Worm (Caenorhabditis elegans) whole organism, young adult: ENCODE results near the gene F33C8.2.
A peak's percentile ranks its signal among the peaks of the same experiment; 100 is the strongest.

ENCODE experiments used
- B0019.2 ChIP-seq: fragments of 200-800 bp; sonication (Bioruptor generic); conservative IDR thresholded peaks from 2 replicates; pipeline ENCODE4 v1.3.6; 2022; ENCODE audit warnings: missing genetic modification reagents, missing genetic modification characterization, missing compliant biosample characterization
- B0336.3 ChIP-seq: fragments of 200-800 bp; sonication (Bioruptor generic); IDR thresholded peaks from 2 replicates; pipeline ENCODE4 v1.3.6; 2022; ENCODE audit warnings: missing genetic modification characterization, missing compliant biosample characterization
- F52B5.7 ChIP-seq: sonication (generic microtip); optimal IDR thresholded peaks from 2 replicates; lab custom pipeline; 2016; ENCODE audit warnings: mild to moderate bottlenecking, missing genetic modification characterization, missing compliant biosample characterization
- K11D2.4 ChIP-seq: fragments of 200-800 bp; sonication (Bioruptor generic); IDR thresholded peaks from 2 replicates; pipeline ENCODE4 v1.3.6; 2022; ENCODE audit warnings: missing genetic modification reagents, missing genetic modification characterization, missing compliant biosample characterization
- Y67H2A.10 ChIP-seq: fragments of 200-800 bp; sonication (Bioruptor generic); conservative IDR thresholded peaks from 2 replicates; pipeline ENCODE4 v1.3.6; 2022; ENCODE audit warnings: missing genetic modification reagents, missing genetic modification characterization, missing compliant biosample characterization
- ama-1 ChIP-seq, 3 experiments: fragments of 150-350 bp in 1 of 3; sonication (generic microtip) in 2 of 3; optimal IDR thresholded peaks; 2 replicates each; lab custom pipeline; 2014 to 2018; ENCODE audit warnings: missing biosample characterization in 2 of 3, missing genetic modification characterization in 2 of 3, missing genetic modification reagents in 2 of 3
- aptf-2 ChIP-seq: fragments of 200-800 bp; sonication (Bioruptor generic); conservative IDR thresholded peaks from 2 replicates; pipeline ENCODE4 v1.3.6; 2022; ENCODE audit warnings: missing genetic modification reagents, missing genetic modification characterization, missing compliant biosample characterization
- ceh-58 ChIP-seq: fragments of 200-800 bp; sonication (Bioruptor generic); IDR thresholded peaks from 2 replicates; pipeline ENCODE4 v1.3.6; 2022; ENCODE audit warnings: missing genetic modification characterization, missing compliant biosample characterization
- ceh-79 ChIP-seq: sonication (generic microtip); optimal IDR thresholded peaks from 2 replicates; lab custom pipeline; 2017; ENCODE audit warnings: mild to moderate bottlenecking, missing genetic modification characterization, missing compliant biosample characterization
- chd-7 ChIP-seq: sonication (generic microtip); optimal IDR thresholded peaks from 2 replicates; lab custom pipeline; 2016; ENCODE audit warnings: mild to moderate bottlenecking, missing genetic modification characterization, moderate library complexity, missing compliant biosample characterization
- dox-1 ChIP-seq: fragments of 200-800 bp; sonication (Bioruptor generic); IDR thresholded peaks from 2 replicates; pipeline ENCODE4 v1.3.6; 2022; ENCODE audit warnings: missing genetic modification reagents, missing genetic modification characterization, missing compliant biosample characterization
- egl-44 ChIP-seq: fragments of 200-800 bp; sonication (Bioruptor generic); IDR thresholded peaks from 2 replicates; pipeline ENCODE4 v1.3.6; 2022; ENCODE audit warnings: missing genetic modification reagents, missing genetic modification characterization, missing compliant biosample characterization
- egrh-3 ChIP-seq: fragments of 200-800 bp; sonication (Bioruptor generic); IDR thresholded peaks from 2 replicates; pipeline ENCODE4 v1.3.6; 2022; ENCODE audit warnings: missing genetic modification reagents, missing genetic modification characterization, missing compliant biosample characterization
- ets-4 ChIP-seq: fragments of 200-800 bp; sonication (Bioruptor generic); optimal IDR thresholded peaks from 2 replicates; lab custom pipeline; 2018; ENCODE audit warnings: mild to moderate bottlenecking, missing genetic modification characterization, missing compliant biosample characterization
- hlh-12 ChIP-seq: sonication (generic microtip); optimal IDR thresholded peaks from 2 replicates; lab custom pipeline; 2016; ENCODE audit warnings: missing genetic modification characterization, missing compliant biosample characterization
- hmg-1.2 ChIP-seq: fragments of 200-800 bp; sonication (Bioruptor generic); IDR thresholded peaks from 2 replicates; pipeline ENCODE4 v1.3.6; 2022; ENCODE audit warnings: missing genetic modification reagents, missing genetic modification characterization, missing compliant biosample characterization
- lag-1 ChIP-seq: fragments of 200-800 bp; sonication (Bioruptor generic); IDR thresholded peaks from 2 replicates; pipeline ENCODE4 v1.3.6; 2022; ENCODE audit warnings: missing genetic modification reagents, missing genetic modification characterization, missing compliant biosample characterization
- let-607 ChIP-seq, 2 experiments: fragments of 200-800 bp in 1 of 2; sonication (Bioruptor generic) in 1 of 2; sonication (generic microtip) in 1 of 2; optimal IDR thresholded peaks; 2 replicates each; lab custom pipeline; 2016 to 2018; ENCODE audit warnings: mild to moderate bottlenecking in 2 of 2, missing compliant biosample characterization in 2 of 2, missing genetic modification characterization in 2 of 2, moderate library complexity in 2 of 2, missing genotype in 1 of 2
- lin-26 ChIP-seq: fragments of 200-800 bp; sonication (Bioruptor generic); IDR thresholded peaks from 2 replicates; pipeline ENCODE4 v1.3.6; 2022; ENCODE audit warnings: missing genetic modification reagents, missing genetic modification characterization, missing compliant biosample characterization
- lsl-1 ChIP-seq: fragments of 200-800 bp; sonication (Bioruptor generic); optimal IDR thresholded peaks from 2 replicates; lab custom pipeline; 2018; ENCODE audit warnings: mild to moderate bottlenecking, missing genetic modification characterization, moderate library complexity, missing compliant biosample characterization
- madf-10 ChIP-seq: sonication (generic microtip); optimal IDR thresholded peaks from 2 replicates; lab custom pipeline; 2016; ENCODE audit warnings: mild to moderate bottlenecking, missing genetic modification characterization, missing compliant biosample characterization
- mcd-1 ChIP-seq: fragments of 200-800 bp; sonication (Bioruptor generic); IDR thresholded peaks from 2 replicates; pipeline ENCODE4 v1.3.6; 2022; ENCODE audit warnings: missing genetic modification reagents, missing genetic modification characterization, missing compliant biosample characterization
- nhr-80 ChIP-seq: sonication (generic microtip); optimal IDR thresholded peaks from 2 replicates; lab custom pipeline; 2016; ENCODE audit warnings: missing genetic modification characterization, missing compliant biosample characterization
- rcor-1 ChIP-seq: fragments of 200-800 bp; sonication (Bioruptor generic); IDR thresholded peaks from 2 replicates; pipeline ENCODE4 v1.3.6; 2022; ENCODE audit warnings: missing genetic modification reagents, missing genetic modification characterization, missing compliant biosample characterization
- rec-8 ChIP-seq, 2 experiments: sonication (generic microtip); optimal IDR thresholded peaks; 2 replicates each; lab custom pipeline; 2016; ENCODE audit warnings: mild to moderate bottlenecking in 2 of 2, missing genetic modification characterization in 2 of 2, missing genetic modification reagents in 2 of 2, missing genotype in 2 of 2, missing biosample characterization in 1 of 2, missing compliant biosample characterization in 1 of 2, moderate library complexity in 1 of 2
- sdz-38 ChIP-seq: sonication (generic microtip); optimal IDR thresholded peaks from 2 replicates; lab custom pipeline; 2016; ENCODE audit warnings: missing genotype, missing genetic modification characterization, missing compliant biosample characterization
- snpc-1.1 ChIP-seq: sonication (generic microtip); optimal IDR thresholded peaks from 2 replicates; lab custom pipeline; 2017; ENCODE audit warnings: missing genetic modification characterization, mild to moderate bottlenecking, missing compliant biosample characterization, antibody characterized with exemption, moderate library complexity, missing genotype, missing genetic modification reagents; ENCODE audit not compliant: insufficient read depth
- snpc-4 ChIP-seq, 5 experiments: fragments of 150-350 bp in 1 of 5; sonication (generic microtip) in 4 of 5; optimal IDR thresholded peaks; 2 replicates each; lab custom pipeline; 2014 to 2018; ENCODE audit warnings: missing genetic modification characterization in 5 of 5, missing biosample characterization in 3 of 5, antibody characterized with exemption in 2 of 5, mild to moderate bottlenecking in 2 of 5, missing compliant biosample characterization in 2 of 5, missing genotype in 2 of 5, moderate library complexity in 2 of 5, missing genetic modification reagents in 1 of 5
- somi-1 ChIP-seq: fragments of 200-800 bp; sonication (Bioruptor generic); optimal IDR thresholded peaks from 2 replicates; lab custom pipeline; 2018; ENCODE audit warnings: mild to moderate bottlenecking, missing genetic modification characterization, missing compliant biosample characterization
- tbp1 ChIP-seq: fragments of 200-800 bp; sonication (Bioruptor generic); optimal IDR thresholded peaks from 2 replicates; lab custom pipeline; 2018; ENCODE audit warnings: mild to moderate bottlenecking, missing genetic modification characterization, missing compliant biosample characterization
- tlf-1 ChIP-seq: fragments of 200-800 bp; sonication (Bioruptor generic); optimal IDR thresholded peaks from 2 replicates; lab custom pipeline; 2018; ENCODE audit warnings: mild to moderate bottlenecking, missing genetic modification characterization, missing compliant biosample characterization
- zfh-2 ChIP-seq: fragments of 200-800 bp; sonication (Bioruptor generic); conservative IDR thresholded peaks from 2 replicates; pipeline ENCODE4 v1.3.6; 2022; ENCODE audit warnings: missing genetic modification reagents, missing genetic modification characterization, missing compliant biosample characterization
- ztf-18 ChIP-seq: sonication (generic microtip); optimal IDR thresholded peaks from 2 replicates; lab custom pipeline; 2016; ENCODE audit warnings: missing genotype, mild to moderate bottlenecking, missing genetic modification characterization, missing compliant biosample characterization
- ztf-26 ChIP-seq: sonication (generic microtip); optimal IDR thresholded peaks from 2 replicates; lab custom pipeline; 2017; ENCODE audit warnings: missing genetic modification characterization, missing compliant biosample characterization

The F33C8.2 gene

DNA sequence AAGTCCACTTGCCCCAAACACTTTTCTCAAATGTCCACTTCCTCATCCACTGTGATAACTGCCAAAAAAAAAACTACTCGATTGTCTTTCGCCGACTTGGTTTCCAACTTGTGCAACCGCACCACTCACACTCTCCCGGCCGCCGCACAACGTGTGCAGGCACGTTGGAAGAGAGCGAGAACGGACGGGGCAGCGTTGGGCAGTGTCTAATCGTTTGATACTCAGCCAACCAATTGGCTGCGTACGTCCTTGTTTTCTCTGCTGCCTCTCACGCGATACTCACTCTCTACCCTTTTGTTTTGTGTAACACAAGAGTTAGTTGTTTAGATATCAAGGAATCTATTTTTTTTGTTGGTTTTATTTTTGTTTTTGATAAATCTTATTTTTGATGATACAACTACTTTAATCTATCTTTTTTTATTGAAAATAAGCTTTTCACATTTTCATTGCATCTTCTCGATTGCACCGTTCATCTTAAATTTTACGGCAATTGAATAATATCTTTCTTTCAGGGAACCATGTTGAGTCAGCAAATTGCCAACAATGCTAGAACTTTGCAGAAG lies 32.4 kb downstream of the F33C8.2 start, which contains the start of gene sucl-1 (continued):
- TF ChIP-seq aptf-2 (GFP tag; lab: Robert Waterston, UW): no peak
- peak; percentile 72 for TF ChIP-seq lin-26 (GFP tag; lab: Robert Waterston, UW)
- TF ChIP-seq ztf-26 (tag; lab: Kevin White, UChicago): peak; percentile 73
- TF ChIP-seq Y67H2A.10 (GFP tag; lab: Robert Waterston, UW): no peak
- TF ChIP-seq tlf-1 (GFP tag; lab: Kevin White, UChicago): peak; percentile 12
- TF ChIP-seq hlh-12 (tag; lab: Kevin White, UChicago): no peak
- TF ChIP-seq ets-4 (GFP tag; lab: Kevin White, UChicago): peak; percentile 86
- no peak for TF ChIP-seq B0019.2 (GFP tag; lab: Robert Waterston, UW)
- TF ChIP-seq rcor-1 (GFP tag; lab: Robert Waterston, UW): peak; percentile 69
- peak; percentile 59 for TF ChIP-seq madf-10 (tag; lab: Kevin White, UChicago)
- peak; percentile 94 for TF ChIP-seq dox-1 (GFP tag; lab: Robert Waterston, UW)
- peak; percentile 70 for TF ChIP-seq chd-7
- no peak for TF ChIP-seq lsl-1 (GFP tag; lab: Kevin White, UChicago)
- TF ChIP-seq egl-44 (GFP tag; lab: Robert Waterston, UW): 0 out of 2 replicates have a peak, but pooled peaks have one; percentile 66
- peak; percentile 67 for TF ChIP-seq mcd-1 (GFP tag; lab: Robert Waterston, UW)
- no peak for TF ChIP-seq ama-1 (optimal IDR thresholded peaks at IDR 0.05; lab: Kevin White, UChicago)
- TF ChIP-seq ama-1 (GFP tag; optimal IDR thresholded peaks at IDR 0.05; lab: Kevin White, UChicago): peak in 1 of 2 experiments; percentile 39
- peak; percentile 60; the same call in 1 of the 2 replicates for TF ChIP-seq egrh-3 (GFP tag; lab: Robert Waterston, UW)
- 0 out of 2 replicates have a peak, but pooled peaks have one; percentile 55 for TF ChIP-seq K11D2.4 (GFP tag; lab: Robert Waterston, UW)
- peak; percentile 56 for TF ChIP-seq tbp1 (GFP tag; lab: Kevin White, UChicago)
- peak; percentile 88 for TF ChIP-seq ztf-18 (tag; lab: Kevin White, UChicago)
- TF ChIP-seq ceh-58: no peak
- TF ChIP-seq somi-1 (GFP tag; lab: Kevin White, UChicago): peak; percentile 35
- TF ChIP-seq B0336.3 (GFP tag; lab: Robert Waterston, UW): peak; percentile 46; the same call in 1 of the 2 replicates

DNA sequence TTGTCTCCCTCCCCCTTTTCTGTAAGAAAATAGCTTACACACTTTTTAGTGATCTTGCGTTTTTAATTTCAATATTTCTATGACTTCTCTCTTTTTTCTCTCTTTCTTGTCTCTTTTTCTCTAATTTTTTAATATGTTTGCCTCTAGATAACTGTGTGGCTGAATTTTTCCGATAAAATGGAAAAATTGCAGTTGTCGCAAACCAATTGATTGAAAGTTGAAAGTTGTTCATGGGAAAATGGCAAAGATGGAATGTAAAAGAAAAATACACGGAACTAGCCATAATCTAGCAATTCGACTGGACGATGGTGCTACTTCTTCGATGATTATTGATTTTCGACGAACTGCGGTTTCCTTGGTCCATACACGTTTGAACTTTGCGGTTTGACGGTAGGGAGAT lies 34.6 kb downstream of the F33C8.2 start:
- TF ChIP-seq nhr-80 (tag; lab: Kevin White, UChicago) (peak; percentile 71), let-607 (tag; optimal IDR thresholded peaks at IDR 0.05; lab: Kevin White, UChicago) (peak; percentile 7 to 62), sdz-38 (tag; lab: Kevin White, UChicago) (no peak), B0019.2 (GFP tag; lab: Robert Waterston, UW) (no peak)
- TF ChIP-seq, all 124 proteins: peak for 2

- TF ChIP-seq ztf-26 (tag; lab: Kevin White, UChicago) (no peak), ceh-79 (tag; lab: Kevin White, UChicago) (no peak), F52B5.7 (tag; lab: Kevin White, UChicago) (peak; percentile 19), mcd-1 (GFP tag; lab: Robert Waterston, UW) (0 out of 2 replicates have a peak, but pooled peaks have one; percentile 8), zfh-2 (GFP tag; lab: Robert Waterston, UW) (peak; percentile 73), snpc-4 (GFP tag; optimal IDR thresholded peaks at IDR 0.05; lab: Kevin White, UChicago) (no peak), snpc-4 (tag; optimal IDR thresholded peaks at IDR 0.05; lab: Kevin White, UChicago) (peak in 2 of 4 experiments; percentile 8 to 17)
These were observed 35.4 kb downstream of the F33C8.2 start for ce11 chrX:14756606-14757005.

ce11 chrX:14757641-14758220 lies 36.5 kb downstream of the F33C8.2 start:
- TF ChIP-seq lag-1 (GFP tag; lab: Robert Waterston, UW) (no peak), snpc-1.1 (tag; lab: Kevin White, UChicago) (peak; percentile 1), hmg-1.2 (GFP tag; lab: Robert Waterston, UW) (peak; percentile 33), snpc-4 (GFP tag; optimal IDR thresholded peaks at IDR 0.05; lab: Kevin White, UChicago) (no peak), snpc-4 (tag; optimal IDR thresholded peaks at IDR 0.05; lab: Kevin White, UChicago) (peak in 3 of 4 experiments; percentile 36 to 88 (median 86)), rec-8 (tag; optimal IDR thresholded peaks at IDR 0.05; lab: Kevin White, UChicago) (no peak)
